Worm (Caenorhabditis elegans): ENCODE data around the gene zip-2.

Gene zip-2

ce11 chrIII:835713-836278, 3.0 kb downstream of the zip-2 start (continued):
- peak; percentile 56 for TF ChIP-seq F33H1.4 (GFP tag; IDR thresholded peaks at IDR 0.05)
- TF ChIP-seq lin-54 (GFP tag; optimal IDR thresholded peaks at IDR 0.05): peak; percentile 70
- no peak for TF ChIP-seq him-1 (tag; optimal IDR thresholded peaks at IDR 0.05)
- peak; percentile 88; the same call in 1 of the 2 replicates for TF ChIP-seq ceh-58 (GFP tag; IDR thresholded peaks at IDR 0.05)
- TF ChIP-seq unc-130 (GFP tag; optimal IDR thresholded peaks at IDR 0.05): no peak
- TF ChIP-seq F39B2.1 (GFP tag; IDR thresholded peaks at IDR 0.05): peak; percentile 72; the same call in 1 of the 2 replicates
- TF ChIP-seq nhr-80 (tag; optimal IDR thresholded peaks at IDR 0.05): peak; percentile 31
- TF ChIP-seq nhr-120 (GFP tag; IDR thresholded peaks at IDR 0.05): peak; percentile 92; the same call in 1 of the 2 replicates
- TF ChIP-seq F52B5.7 (tag; optimal IDR thresholded peaks at IDR 0.05): peak; percentile 99
- peak; percentile 88 for TF ChIP-seq nhr-90 (tag; optimal IDR thresholded peaks at IDR 0.05)
- peak; percentile 95 for TF ChIP-seq K11D2.4 (GFP tag; IDR thresholded peaks at IDR 0.05)
- TF ChIP-seq tbp1 (GFP tag; optimal IDR thresholded peaks at IDR 0.05): peak; percentile 74
- TF ChIP-seq hsf-1 (GFP tag; IDR thresholded peaks at IDR 0.05): peak; percentile 82; the same call in 1 of the 2 replicates

ce11 chrIII:839491-839890, 6.7 kb downstream of the zip-2 start, which contains the start of gene dos-3:
Gene dos-3, minus strand, starts transcription at chrIII:839591.
- TF ChIP-seq F57C9.4 (tag; optimal IDR thresholded peaks at IDR 0.05) (no peak), lin-35 (GFP tag; optimal IDR thresholded peaks at IDR 0.05) (no peak), K11D2.4 (GFP tag; IDR thresholded peaks at IDR 0.05) (no peak), attf-3 (GFP tag; conservative IDR thresholded peaks at IDR 0.05) (no peak), hmg-1.2 (GFP tag; IDR thresholded peaks at IDR 0.05) (no peak), F22D6.2 (tag; optimal IDR thresholded peaks at IDR 0.05) (no peak), rcor-1 (GFP tag; IDR thresholded peaks at IDR 0.05) (no peak), sptf-2 (GFP tag; optimal IDR thresholded peaks at IDR 0.05) (no peak), attf-5 (GFP tag; optimal IDR thresholded peaks at IDR 0.05) (no peak), aptf-3 (GFP tag; IDR thresholded peaks at IDR 0.05) (no peak), ztf-3 (GFP tag; optimal IDR thresholded peaks at IDR 0.05) (no peak), lir-1 (GFP tag; conservative IDR thresholded peaks at IDR 0.05) (no peak), ceh-91 (GFP tag; IDR thresholded peaks at IDR 0.05) (no peak), xnd-1 (tag; optimal IDR thresholded peaks at IDR 0.05) (no peak), athp-1 (tag; optimal IDR thresholded peaks at IDR 0.05) (no peak)

- no peak for TF ChIP-seq egrh-3 (GFP tag; IDR thresholded peaks at IDR 0.05)
- TF ChIP-seq ztf-26 (tag; optimal IDR thresholded peaks at IDR 0.05): no peak
- TF ChIP-seq rcor-1 (GFP tag; IDR thresholded peaks at IDR 0.05): no peak
- TF ChIP-seq lsl-1 (GFP tag; optimal IDR thresholded peaks at IDR 0.05): no peak
- TF ChIP-seq C17E4.6 (GFP tag; IDR thresholded peaks at IDR 0.05): no peak
- no peak for TF ChIP-seq akir-1 (GFP tag; optimal IDR thresholded peaks at IDR 0.05)
- TF ChIP-seq K11D2.4 (GFP tag; IDR thresholded peaks at IDR 0.05): no peak
- TF ChIP-seq snpc-1.1 (tag; optimal IDR thresholded peaks at IDR 0.05; ENCODE audit: insufficient read depth): no peak
- no peak for TF ChIP-seq ztf-18 (tag; optimal IDR thresholded peaks at IDR 0.05)
Observed at ce11 chrIII:841177-841576, 8.4 kb downstream of the zip-2 start, which contains the start of gene K02F3.9. Gene K02F3.9, minus strand, starts transcription at chrIII:841366.

ce11 chrIII:842630-843029, 9.8 kb downstream of the zip-2 start, which contains the start of gene far-8:
Gene far-8, plus strand, starts transcription at chrIII:842930.
- TF ChIP-seq dpff-1 (tag; optimal IDR thresholded peaks at IDR 0.05): no peak
- no peak for TF ChIP-seq die-1 (tag; optimal IDR thresholded peaks at IDR 0.05)
- TF ChIP-seq let-526 (GFP tag; IDR thresholded peaks at IDR 0.05): no peak
- TF ChIP-seq snpc-1.1 (tag; optimal IDR thresholded peaks at IDR 0.05; ENCODE audit: insufficient read depth): no peak

All from whole organism, young adult.